Worm (Caenorhabditis elegans) whole organism, L4 larva: ENCODE results near the gene srsx-30.

Experiments
- F37D6.2 ChIP-seq: sonication (generic microtip); optimal IDR thresholded peaks from 2 replicates; lab custom pipeline; 2016; ENCODE audit warnings: mild to moderate bottlenecking, missing genetic modification characterization, missing compliant biosample characterization
- F44E2.7 ChIP-seq: fragments of 200-800 bp; sonication (Bioruptor generic); IDR thresholded peaks from 2 replicates; pipeline ENCODE4 v2.1.2; 2022; ENCODE audit warnings: missing genetic modification characterization, missing compliant biosample characterization
- T20F7.1 ChIP-seq: fragments of 200-800 bp; sonication (Bioruptor generic); optimal IDR thresholded peaks from 2 replicates; lab custom pipeline; 2018; ENCODE audit warnings: mild to moderate bottlenecking, missing genetic modification characterization, missing compliant biosample characterization
- ama-1 ChIP-seq: fragments of 150-350 bp; optimal IDR thresholded peaks from 2 replicates; lab custom pipeline; 2014; ENCODE audit warnings: inconsistent platforms, mixed read lengths
- ceh-44 ChIP-seq: fragments of 200-800 bp; sonication (Bioruptor generic); IDR thresholded peaks from 2 replicates; pipeline ENCODE4 v1.3.6; 2022; ENCODE audit warnings: missing genetic modification reagents, missing genetic modification characterization, missing compliant biosample characterization
- ces-1 ChIP-seq: fragments of 150-350 bp; sonication (generic microtip); optimal IDR thresholded peaks from 4 replicates; lab custom pipeline; 2014; ENCODE audit warnings: missing biosample characterization, missing genetic modification reagents, missing genetic modification characterization
- daf-16 ChIP-seq, 3 experiments: sonication (generic microtip); optimal IDR thresholded peaks; 2 replicates each; lab custom pipeline; 2016 to 2017; ENCODE audit warnings: missing genetic modification characterization in 3 of 3, missing genetic modification reagents in 3 of 3, mild to moderate bottlenecking in 2 of 3, missing compliant biosample characterization in 2 of 3, missing biosample characterization in 1 of 3, moderate library complexity in 1 of 3
- daf-19 ChIP-seq: fragments of 200-800 bp; sonication (Bioruptor generic); conservative IDR thresholded peaks from 2 replicates; pipeline ENCODE4 v1.3.6; 2022; ENCODE audit warnings: missing genetic modification characterization, missing compliant biosample characterization
- dmd-9 ChIP-seq: fragments of 200-800 bp; sonication (Bioruptor generic); IDR thresholded peaks from 2 replicates; pipeline ENCODE4 v1.3.6; 2022; ENCODE audit warnings: missing genetic modification reagents, missing genetic modification characterization, missing compliant biosample characterization
- duxl-1 ChIP-seq: sonication (generic microtip); optimal IDR thresholded peaks from 2 replicates; lab custom pipeline; 2016; ENCODE audit warnings: mild to moderate bottlenecking, missing genetic modification characterization, moderate library complexity, missing compliant biosample characterization; ENCODE audit not compliant: poor library complexity
- dve-1 ChIP-seq: sonication (generic microtip); optimal IDR thresholded peaks from 2 replicates; lab custom pipeline; 2017; ENCODE audit warnings: antibody characterized with exemption, mild to moderate bottlenecking, missing genetic modification characterization, missing compliant biosample characterization; ENCODE audit not compliant: insufficient read depth
- egl-43 ChIP-seq: fragments of 200-800 bp; sonication (Bioruptor generic); IDR thresholded peaks from 2 replicates; pipeline ENCODE4 v1.3.6; 2022; ENCODE audit warnings: missing genetic modification reagents, missing genetic modification characterization, missing compliant biosample characterization
- hif-1 ChIP-seq, 2 experiments: sonication (generic microtip); optimal IDR thresholded peaks; 2 replicates each; lab custom pipeline; 2016 to 2017; ENCODE audit warnings: missing compliant biosample characterization in 2 of 2, missing genetic modification characterization in 2 of 2, missing genetic modification reagents in 2 of 2, missing genotype in 2 of 2, mild to moderate bottlenecking in 1 of 2
- jun-1 ChIP-seq: fragments of 150-350 bp; optimal IDR thresholded peaks from 2 replicates; lab custom pipeline; 2014; ENCODE audit warnings: missing biosample characterization, missing genetic modification reagents, missing genetic modification characterization
- lin-15B ChIP-seq: fragments of 150-350 bp; sonication (generic microtip); optimal IDR thresholded peaks from 3 replicates; lab custom pipeline; 2014; ENCODE audit warnings: missing biosample characterization, missing genetic modification characterization
- lsy-2 ChIP-seq, 2 experiments: fragments of 150-350 bp in 1 of 2; sonication (generic microtip) in 1 of 2; optimal IDR thresholded peaks; 2 replicates each; lab custom pipeline; 2014 to 2017; ENCODE audit warnings: missing biosample characterization in 2 of 2, missing genetic modification characterization in 2 of 2
- madf-9 ChIP-seq: fragments of 200-800 bp; sonication (Bioruptor generic); conservative IDR thresholded peaks from 2 replicates; pipeline ENCODE4 v1.3.6; 2022; ENCODE audit warnings: missing genetic modification reagents, missing genetic modification characterization, missing compliant biosample characterization
- mdt-29 ChIP-seq: fragments of 200-800 bp; sonication (Bioruptor generic); IDR thresholded peaks from 2 replicates; pipeline ENCODE4 v1.3.6; 2022; ENCODE audit warnings: missing genetic modification reagents, missing genetic modification characterization, missing compliant biosample characterization
- mxl-2 ChIP-seq: fragments of 200-800 bp; sonication (Bioruptor generic); conservative IDR thresholded peaks from 2 replicates; pipeline ENCODE4 v1.3.6; 2022; ENCODE audit warnings: missing genetic modification reagents, missing genetic modification characterization, missing compliant biosample characterization
- nhr-28 ChIP-seq: fragments of 150-350 bp; optimal IDR thresholded peaks from 2 replicates; lab custom pipeline; 2014; ENCODE audit warnings: missing biosample characterization, missing genetic modification characterization
- php-3 ChIP-seq: fragments of 200-800 bp; sonication (Bioruptor generic); IDR thresholded peaks from 2 replicates; pipeline ENCODE4 v1.3.6; 2022; ENCODE audit warnings: missing genetic modification reagents, missing genetic modification characterization, missing compliant biosample characterization
- pqm-1 ChIP-seq: sonication (generic microtip); optimal IDR thresholded peaks from 2 replicates; lab custom pipeline; 2017; ENCODE audit warnings: missing biosample characterization, missing genetic modification characterization
- set-16 ChIP-seq: fragments of 200-800 bp; sonication (Bioruptor generic); IDR thresholded peaks from 2 replicates; pipeline ENCODE4 v1.3.6; 2022; ENCODE audit warnings: missing genetic modification reagents, missing genetic modification characterization, missing compliant biosample characterization
- spr-3 ChIP-seq: fragments of 200-800 bp; sonication (Bioruptor generic); optimal IDR thresholded peaks from 2 replicates; lab custom pipeline; 2018; ENCODE audit warnings: mild to moderate bottlenecking, missing genetic modification characterization, missing compliant biosample characterization
- tra-1 ChIP-seq: fragments of 200-800 bp; sonication (Bioruptor generic); IDR thresholded peaks from 2 replicates; pipeline ENCODE4 v1.3.6; 2022; ENCODE audit warnings: missing genetic modification reagents, missing genetic modification characterization, missing compliant biosample characterization
- unc-39 ChIP-seq: sonication (generic microtip); optimal IDR thresholded peaks from 2 replicates; lab custom pipeline; 2017; ENCODE audit warnings: missing biosample characterization, missing genetic modification characterization
- unc-62 ChIP-seq, 3 experiments: fragments of 150-350 bp in 1 of 3; sonication (generic microtip); optimal IDR thresholded peaks in 2 of 3; peaks in 1 of 3; 1 replicate in 1 of 3; 2 replicates in 2 of 3; lab custom pipeline; 2014 to 2017; ENCODE audit warnings: missing biosample characterization in 3 of 3, missing genetic modification characterization in 3 of 3, missing genetic modification reagents in 3 of 3, missing genotype in 1 of 3
- vab-7 ChIP-seq: fragments of 200-800 bp; sonication (Bioruptor generic); IDR thresholded peaks from 2 replicates; pipeline ENCODE4 v1.3.6; 2022; ENCODE audit warnings: missing genetic modification reagents, missing genetic modification characterization, missing compliant biosample characterization
- zag-1 ChIP-seq: fragments of 150-350 bp; optimal IDR thresholded peaks from 2 replicates; lab custom pipeline; 2014; ENCODE audit warnings: missing biosample characterization, missing genetic modification characterization
- zfp-2 ChIP-seq: sonication (generic microtip); optimal IDR thresholded peaks from 2 replicates; lab custom pipeline; 2016; ENCODE audit warnings: mild to moderate bottlenecking, missing genetic modification characterization, missing compliant biosample characterization

Gene srsx-30

ce11 chrV:10120898-10121297 lies 37.7 kb upstream of the srsx-30 start, which contains the start of gene srxa-18:
Gene srxa-18 (minus strand): TSS chrV:10120997.
- no peak for TF ChIP-seq lsy-2 (tag; optimal IDR thresholded peaks at IDR 0.05; lab: Kevin White, UChicago)
- TF ChIP-seq set-16, result no peak
- no peak for TF ChIP-seq mdt-29

DNA sequence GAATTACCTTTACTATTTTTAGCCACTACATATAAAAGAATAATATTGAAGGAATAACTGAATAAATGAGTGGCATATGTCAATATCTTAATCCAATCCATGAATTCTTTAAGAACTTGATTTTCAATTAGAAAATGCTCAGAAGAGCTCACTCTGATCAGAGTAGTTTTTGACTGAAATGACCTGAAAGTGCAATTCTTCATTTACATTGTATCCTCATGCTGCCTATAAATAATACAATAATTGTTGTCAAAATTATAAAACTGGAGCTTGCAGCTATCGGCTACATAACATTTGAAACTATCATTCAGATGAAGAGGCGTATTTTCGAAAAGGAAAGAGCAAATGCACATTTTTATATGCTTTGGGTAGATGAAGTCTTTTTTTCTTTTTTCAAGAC lies 36.0 kb upstream of the srsx-30 start, which contains the start of gene srxa-19:
srxa-19 (minus strand) TSS at position 101 of the 400 bp plus-strand sequence.
- TF ChIP-seq pqm-1 (tag; lab: Kevin White, UChicago), result no peak
- no peak for TF ChIP-seq php-3
- TF ChIP-seq daf-19 (GFP tag; lab: Robert Waterston, UW), result no peak
- TF ChIP-seq hif-1 (tag; optimal IDR thresholded peaks at IDR 0.05; lab: Kevin White, UChicago), result no peak
- no peak for TF ChIP-seq dmd-9 (GFP tag; lab: Robert Waterston, UW)
- TF ChIP-seq egl-43 (GFP tag; lab: Robert Waterston, UW), result no peak
- TF ChIP-seq zag-1 (tag; lab: Kevin White, UChicago), result no peak
- TF ChIP-seq spr-3 (GFP tag; lab: Kevin White, UChicago), result no peak

- TF ChIP-seq ceh-44 (no peak), ama-1 (no peak)
These were observed 35.3 kb upstream of the srsx-30 start, which contains the start of gene C08B6.6 for ce11 chrV:10123324-10123723. Gene C08B6.6 (plus strand): TSS chrV:10123624.

DNA sequence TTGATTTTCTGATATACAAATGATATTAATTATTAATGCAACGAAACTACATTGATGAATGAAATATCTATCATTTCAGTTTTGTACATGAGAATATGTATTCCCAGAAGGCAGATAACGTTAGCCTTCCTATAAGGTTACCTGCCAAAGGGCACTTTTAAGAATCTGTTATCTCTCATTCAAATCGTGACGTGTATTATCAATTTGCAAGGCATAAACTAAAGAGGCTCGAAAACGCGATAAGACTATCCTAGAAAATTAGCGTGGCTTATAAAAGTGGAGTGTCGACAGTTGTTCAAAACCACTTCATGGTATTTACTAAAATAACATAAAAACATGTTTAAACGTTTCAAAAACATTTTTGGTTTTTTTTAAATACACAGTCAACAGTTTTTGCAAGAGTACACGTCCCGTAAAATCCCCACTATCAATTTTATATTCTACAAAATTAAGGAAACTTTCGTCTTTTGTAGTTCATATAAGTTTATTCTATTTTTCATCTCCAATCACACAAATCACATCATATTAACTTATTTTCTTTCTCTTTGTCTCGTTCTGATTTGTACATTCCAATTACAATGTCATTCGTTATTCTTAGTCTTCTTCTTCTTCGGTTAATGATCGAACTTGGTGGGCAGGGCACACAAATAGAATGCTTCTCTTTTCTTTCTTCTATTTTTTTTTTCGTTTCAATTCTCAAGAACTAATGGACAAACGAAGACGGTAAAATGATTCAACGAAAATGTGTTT lies 33.7 kb upstream of the srsx-30 start, which contains the start of gene C08B6.10:
C08B6.10 (plus strand) TSS at position 700 of the 750 bp plus-strand sequence.
- no peak for TF ChIP-seq T20F7.1 (GFP tag; lab: Kevin White, UChicago)
- TF ChIP-seq ama-1, result no peak
- no peak for TF ChIP-seq daf-16 (GFP tag; optimal IDR thresholded peaks at IDR 0.05; lab: Kevin White, UChicago)
- TF ChIP-seq daf-16 (tag; optimal IDR thresholded peaks at IDR 0.05; lab: Kevin White, UChicago), result peak; percentile 69
- no peak for TF ChIP-seq unc-39 (tag; lab: Kevin White, UChicago)
- TF ChIP-seq nhr-28, result peak; percentile 21
- TF ChIP-seq unc-62 (GFP tag; optimal IDR thresholded peaks at IDR 0.05 in 1 of 2; lab: Kevin White, UChicago), result peak in 1 of 2 experiments; percentile 83
- TF ChIP-seq unc-62 (tag; optimal IDR thresholded peaks at IDR 0.05; lab: Kevin White, UChicago), result no peak
- no peak for TF ChIP-seq ces-1 (GFP tag; lab: Kevin White, UChicago)
- peak; percentile 19 for TF ChIP-seq pqm-1 (tag; lab: Kevin White, UChicago)
- TF ChIP-seq madf-9 (GFP tag; lab: Robert Waterston, UW), result no peak

DNA sequence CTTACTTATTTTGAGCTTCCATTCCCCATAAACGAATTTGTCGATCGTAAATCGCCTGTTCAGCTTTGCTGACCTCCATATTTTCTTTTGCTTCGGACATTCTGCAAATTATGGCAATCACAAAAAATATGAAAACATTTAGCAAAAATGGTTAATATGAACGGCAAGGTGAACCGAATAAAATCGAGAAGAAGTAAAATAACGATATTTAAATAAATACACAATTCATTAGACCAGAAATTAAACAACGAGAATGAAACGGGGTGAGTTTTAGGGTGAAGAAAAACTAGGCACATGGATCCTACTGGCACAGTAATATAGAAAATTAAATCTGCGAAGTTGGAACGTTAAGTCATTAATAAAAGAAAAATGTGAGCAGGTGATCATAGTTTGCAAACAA lies 28.4 kb upstream of the srsx-30 start, which contains the start of gene aos-1:
aos-1 (minus strand) TSS at position 101 of the 400 bp plus-strand sequence.
- TF ChIP-seq mxl-2 (GFP tag; lab: Robert Waterston, UW) (no peak), unc-39 (tag; lab: Kevin White, UChicago) (no peak), F37D6.2 (tag; lab: Kevin White, UChicago) (no peak), duxl-1 (no peak), zfp-2 (no peak), lin-15B (tag; lab: Kevin White, UChicago) (no peak), ces-1 (GFP tag; lab: Kevin White, UChicago) (no peak), vab-7 (GFP tag; lab: Robert Waterston, UW) (no peak), dve-1 (no peak), set-16 (no peak), tra-1 (no peak), jun-1 (no peak), F44E2.7 (GFP tag; lab: Robert Waterston, UW) (no peak)
